Worm (Caenorhabditis elegans) whole organism, midembryonic: ENCODE measurements around the gene lgc-32.

Source experiments
- T22C8.4 ChIP-seq: fragments of 200-800 bp; sonication (Bioruptor generic); IDR thresholded peaks from 2 replicates; pipeline ENCODE4 v1.3.6; 2022; ENCODE audit warnings: missing genetic modification characterization, missing compliant biosample characterization
- cog-1 ChIP-seq: sonication (generic microtip); optimal IDR thresholded peaks from 2 replicates; lab custom pipeline; 2016; ENCODE audit warnings: missing genetic modification characterization, missing compliant biosample characterization
- flt-1 ChIP-seq: fragments of 200-800 bp; sonication (Bioruptor generic); IDR thresholded peaks from 2 replicates; pipeline ENCODE4 v1.3.6; 2022; ENCODE audit warnings: missing genetic modification characterization, missing compliant biosample characterization
- klf-2 ChIP-seq: fragments of 200-800 bp; sonication (Bioruptor generic); conservative IDR thresholded peaks from 2 replicates; pipeline ENCODE4 v1.3.6; 2022; ENCODE audit warnings: missing genetic modification reagents, missing genetic modification characterization, missing compliant biosample characterization
- med-1 ChIP-seq: sonication (generic microtip); optimal IDR thresholded peaks from 2 replicates; lab custom pipeline; 2017; ENCODE audit warnings: missing genetic modification characterization, mild to moderate bottlenecking, missing compliant biosample characterization, antibody characterized with exemption, missing genetic modification reagents; ENCODE audit not compliant: insufficient read depth
- ref-1 ChIP-seq: fragments of 200-800 bp; sonication (Bioruptor generic); conservative IDR thresholded peaks from 2 replicates; pipeline ENCODE4 v1.3.6; 2022; ENCODE audit warnings: missing genetic modification reagents, missing genetic modification characterization, missing compliant biosample characterization
- tab-1 ChIP-seq: fragments of 200-800 bp; sonication (Bioruptor generic); IDR thresholded peaks from 2 replicates; pipeline ENCODE4 v1.3.6; 2022; ENCODE audit warnings: missing genetic modification characterization, missing compliant biosample characterization
- ztf-23 ChIP-seq: fragments of 200-800 bp; sonication (Bioruptor generic); IDR thresholded peaks from 2 replicates; pipeline ENCODE4 v1.3.6; 2022; ENCODE audit warnings: missing genetic modification reagents, missing genetic modification characterization, missing compliant biosample characterization

ce11 chrX:651616-652015 lies 20.3 kb upstream of the lgc-32 start:
- TF ChIP-seq flt-1 (no peak), T22C8.4 (GFP tag; lab: Robert Waterston, UW) (no peak), ztf-23 (GFP tag; lab: Robert Waterston, UW) (no peak), cog-1 (tag; lab: Kevin White, UChicago) (no peak), med-1 (GFP tag; lab: Kevin White, UChicago) (no peak), klf-2 (no peak), ref-1 (no peak), tab-1 (GFP tag; lab: Robert Waterston, UW) (no peak)
